Worm (Caenorhabditis elegans): ENCODE results near the gene fbxb-48.

DNA sequence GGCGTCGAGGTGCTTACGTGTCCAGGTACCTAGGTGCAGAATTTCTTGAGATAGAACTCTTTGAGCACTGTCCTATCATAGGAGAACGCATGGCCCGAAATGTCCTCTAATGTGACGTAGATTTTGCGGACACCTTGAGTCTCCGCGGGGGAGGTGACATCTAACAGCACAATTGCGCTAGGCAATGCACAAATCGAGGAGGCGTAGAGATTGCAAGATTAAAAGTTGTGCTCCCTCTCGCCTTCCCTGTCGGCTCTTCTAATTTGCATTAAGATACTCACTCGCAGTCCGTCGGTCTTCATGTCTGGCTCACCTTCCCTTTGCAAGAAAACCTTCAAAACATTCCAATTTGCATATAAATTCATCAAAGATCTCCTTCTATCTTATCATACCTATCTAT, 40.5 kb upstream of the fbxb-48 start, which contains the start of gene F36H5.18:
- TF ChIP-seq aha-1 (tag; optimal IDR thresholded peaks at IDR 0.05) (no peak), ztf-11 (tag; optimal IDR thresholded peaks at IDR 0.05) (no peak), lsy-2 (tag; optimal IDR thresholded peaks at IDR 0.05) (no peak), nhr-84 (tag; optimal IDR thresholded peaks at IDR 0.05) (no peak), xbp-1 (tag; optimal IDR thresholded peaks at IDR 0.05) (no peak), nhr-76 (tag; optimal IDR thresholded peaks at IDR 0.05) (no peak), mdl-1 (tag; optimal IDR thresholded peaks at IDR 0.05) (no peak), skn-1 (tag; optimal IDR thresholded peaks at IDR 0.05) (no peak), fkh-10 (GFP tag; optimal IDR thresholded peaks at IDR 0.05) (no peak), sox-4 (tag; optimal IDR thresholded peaks at IDR 0.05) (no peak), tbx-2 (tag; optimal IDR thresholded peaks at IDR 0.05) (no peak)

Data from whole organism, L1 larva.